Worm (Caenorhabditis elegans): Measurements from ENCODE around the gene fbxb-72.

DNA sequence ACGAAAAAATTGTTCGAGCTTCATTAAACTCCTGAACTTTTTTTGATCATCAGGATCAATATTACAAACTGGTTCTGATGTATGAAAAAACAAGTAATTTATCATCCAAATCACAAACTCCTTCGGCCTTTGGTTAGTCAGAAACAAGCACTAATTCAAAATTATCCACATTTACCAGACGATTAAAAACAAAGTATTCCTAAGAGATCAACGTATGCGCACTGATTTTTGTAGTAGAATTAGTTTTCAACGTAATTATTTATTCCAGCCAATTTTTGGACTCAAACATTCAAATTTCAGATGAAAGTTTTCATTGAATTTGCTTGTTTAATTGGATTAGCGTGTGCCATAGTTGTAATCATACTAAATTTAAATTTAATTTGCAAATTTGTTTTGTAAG is 16.8 kb downstream of the fbxb-72 start, which contains the start of gene srbc-38:
- TF ChIP-seq zag-1 (tag; optimal IDR thresholded peaks at IDR 0.05) (no peak), skn-1 (tag; optimal IDR thresholded peaks at IDR 0.05) (no peak), pag-3 (tag; optimal IDR thresholded peaks at IDR 0.05; ENCODE audit: borderline replicate concordance, insufficient read depth) (no peak), lin-13 (GFP tag; optimal IDR thresholded peaks at IDR 0.05) (no peak), unc-86 (tag; optimal IDR thresholded peaks at IDR 0.05) (no peak), fos-1 (tag; optimal IDR thresholded peaks at IDR 0.05) (no peak), ztf-4 (tag; optimal IDR thresholded peaks at IDR 0.05) (no peak), egl-27 (tag; optimal IDR thresholded peaks at IDR 0.05) (no peak), lin-39 (tag; optimal IDR thresholded peaks at IDR 0.05) (no peak), pqm-1 (tag; optimal IDR thresholded peaks at IDR 0.05) (no peak), hpl-2 (GFP tag; optimal IDR thresholded peaks at IDR 0.05) (no peak)

All from whole organism, L1 larva.